Worm (Caenorhabditis elegans): ENCODE results near the gene ptrg-1.

DNA sequence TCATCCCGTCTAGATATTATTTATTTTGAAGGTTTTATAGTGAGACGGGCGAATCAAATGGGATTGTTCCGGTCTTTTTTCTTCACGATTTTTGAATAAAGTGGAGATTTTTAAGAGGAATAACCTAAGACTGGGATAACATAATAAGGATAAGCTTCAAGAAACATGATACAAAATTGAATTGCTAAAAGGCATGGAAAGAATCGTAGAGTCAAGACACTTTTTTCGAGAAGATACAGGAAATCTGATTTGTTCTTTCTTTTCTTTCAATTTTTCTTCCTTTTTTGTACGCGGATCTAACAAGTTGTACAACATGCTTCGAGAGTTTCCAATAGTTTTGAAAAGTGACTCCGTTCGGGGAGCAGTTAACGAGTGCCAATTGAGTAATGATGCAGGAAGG is 2.7 kb downstream of the ptrg-1 start:
- no peak for TF ChIP-seq nhr-80 (tag; optimal IDR thresholded peaks at IDR 0.05)
- no peak for TF ChIP-seq ztf-3 (GFP tag; optimal IDR thresholded peaks at IDR 0.05)
- TF ChIP-seq unc-62 (GFP tag; optimal IDR thresholded peaks at IDR 0.05), result no peak
- TF ChIP-seq hlh-26 (GFP tag; conservative IDR thresholded peaks at IDR 0.05), result no peak
- TF ChIP-seq Y56A3A.18 (GFP tag; IDR thresholded peaks at IDR 0.05), result no peak
- no peak for TF ChIP-seq K11D2.4 (GFP tag; IDR thresholded peaks at IDR 0.05)
- no peak for TF ChIP-seq D2030.7 (GFP tag; IDR thresholded peaks at IDR 0.05)
- TF ChIP-seq pha-4 (tag; optimal IDR thresholded peaks at IDR 0.05), result no peak
- no peak for TF ChIP-seq B0019.2 (GFP tag; conservative IDR thresholded peaks at IDR 0.05)
- no peak for TF ChIP-seq Y67H2A.10 (GFP tag; conservative IDR thresholded peaks at IDR 0.05)
- TF ChIP-seq F57C9.4 (tag; optimal IDR thresholded peaks at IDR 0.05), result no peak
- TF ChIP-seq T07F8.4 (tag; optimal IDR thresholded peaks at IDR 0.05), result no peak

Measured in whole organism, young adult.